Worm (Caenorhabditis elegans) whole organism, early embryonic: ENCODE data around the gene Y116F11B.6.

ENCODE experiments used
- B0310.2 ChIP-seq: sonication (generic microtip); optimal IDR thresholded peaks from 2 replicates; lab custom pipeline; 2016; ENCODE audit warnings: mild to moderate bottlenecking, missing genetic modification characterization, missing compliant biosample characterization
- hmbx-1 ChIP-seq: sonication (generic microtip); optimal IDR thresholded peaks from 2 replicates; lab custom pipeline; 2016; ENCODE audit warnings: mild to moderate bottlenecking, missing genetic modification characterization, missing compliant biosample characterization
- hnd-1 ChIP-seq: sonication (generic microtip); optimal IDR thresholded peaks from 2 replicates; lab custom pipeline; 2016; ENCODE audit warnings: missing genetic modification characterization, missing compliant biosample characterization

- no peak for TF ChIP-seq hmbx-1 (tag; lab: Kevin White, UChicago)
- TF ChIP-seq B0310.2: no peak
- TF ChIP-seq hnd-1 (tag; lab: Kevin White, UChicago): no peak
These were observed 37.1 kb upstream of the Y116F11B.6 start, which contains the start of gene Y116F11B.13 for ce11 chrV:19882916-19883315.
